Worm (Caenorhabditis elegans) whole organism, L1 larva: ENCODE measurements around the gene sox-4.

Source experiments
- C16A3.4 ChIP-seq: fragments of 150-350 bp; optimal IDR thresholded peaks from 2 replicates; lab custom pipeline; 2014; ENCODE audit warnings: missing biosample characterization, missing genetic modification characterization
- aly-2 ChIP-seq: fragments of 150-350 bp; optimal IDR thresholded peaks from 2 replicates; lab custom pipeline; 2014; ENCODE audit warnings: missing biosample characterization, missing genetic modification characterization
- ama-1 ChIP-seq: fragments of 150-350 bp; optimal IDR thresholded peaks from 2 replicates; lab custom pipeline; 2014
- blmp-1 ChIP-seq: fragments of 150-350 bp; optimal IDR thresholded peaks from 2 replicates; lab custom pipeline; 2014; ENCODE audit warnings: missing biosample characterization, missing genetic modification characterization
- ceh-8 ChIP-seq: fragments of 200-800 bp; sonication (Bioruptor generic); optimal IDR thresholded peaks from 2 replicates; lab custom pipeline; 2018; ENCODE audit warnings: mild to moderate bottlenecking, missing genetic modification characterization, moderate library complexity, missing compliant biosample characterization
- dsc-1 ChIP-seq: sonication (generic microtip); optimal IDR thresholded peaks from 2 replicates; lab custom pipeline; 2016; ENCODE audit warnings: mild to moderate bottlenecking, missing genetic modification characterization, missing compliant biosample characterization
- efl-1 ChIP-seq, 4 experiments: fragments of 150-350 bp; optimal IDR thresholded peaks in 3 of 4; peaks in 1 of 4; 1 replicate in 1 of 4; 2 replicates in 3 of 4; lab custom pipeline; 2014; ENCODE audit warnings: missing biosample characterization in 2 of 4, missing genetic modification characterization in 2 of 4, missing genetic modification reagents in 2 of 4
- efl-3 ChIP-seq: fragments of 200-800 bp; sonication (Bioruptor generic); optimal IDR thresholded peaks from 2 replicates; lab custom pipeline; 2018; ENCODE audit warnings: mild to moderate bottlenecking, missing genetic modification characterization, missing compliant biosample characterization
- egl-27 ChIP-seq, 2 experiments: fragments of 150-350 bp in 1 of 2; sonication (generic microtip); optimal IDR thresholded peaks; 3 replicates each; lab custom pipeline; 2017 to 2018; ENCODE audit warnings: missing biosample characterization in 2 of 2, missing genetic modification characterization in 2 of 2, missing genetic modification reagents in 2 of 2
- elt-3 ChIP-seq, 6 experiments: fragments of 150-350 bp in 1 of 6; sonication (generic microtip); optimal IDR thresholded peaks; 2 replicates each; lab custom pipeline; 2017 to 2018; ENCODE audit warnings: missing biosample characterization in 6 of 6, missing genetic modification characterization in 6 of 6, inconsistent platforms in 1 of 6
- fkh-4 ChIP-seq: sonication (generic microtip); optimal IDR thresholded peaks from 2 replicates; lab custom pipeline; 2016; ENCODE audit warnings: missing compliant biosample characterization, missing genetic modification characterization, borderline replicate concordance
- grh-1 ChIP-seq: fragments of 200-800 bp; sonication (Bioruptor generic); IDR thresholded peaks from 2 replicates; pipeline ENCODE4 v1.3.6; 2022; ENCODE audit warnings: missing genetic modification reagents, missing genetic modification characterization, missing compliant biosample characterization
- hlh-4 ChIP-seq: sonication (generic microtip); optimal IDR thresholded peaks from 2 replicates; lab custom pipeline; 2016; ENCODE audit warnings: mild to moderate bottlenecking, missing genetic modification characterization, missing compliant biosample characterization
- jun-1 ChIP-seq: fragments of 150-350 bp; optimal IDR thresholded peaks from 2 replicates; lab custom pipeline; 2014; ENCODE audit warnings: missing biosample characterization, missing genetic modification reagents, missing genetic modification characterization
- lin-14 ChIP-seq: fragments of 200-800 bp; sonication (Bioruptor generic); optimal IDR thresholded peaks from 2 replicates; lab custom pipeline; 2018; ENCODE audit warnings: mild to moderate bottlenecking, missing genetic modification characterization, moderate library complexity, missing compliant biosample characterization
- lin-35 ChIP-seq, 2 experiments: fragments of 150-350 bp; optimal IDR thresholded peaks; 2 replicates each; lab custom pipeline; 2014; ENCODE audit warnings: missing biosample characterization in 2 of 2, missing genetic modification characterization in 2 of 2, missing genetic modification reagents in 2 of 2
- lir-3 ChIP-seq: sonication (generic microtip); optimal IDR thresholded peaks from 2 replicates; lab custom pipeline; 2016; ENCODE audit warnings: mild to moderate bottlenecking, missing genetic modification characterization, moderate library complexity, missing compliant biosample characterization; ENCODE audit not compliant: poor library complexity
- mab-9 ChIP-seq: fragments of 200-800 bp; sonication (Bioruptor generic); IDR thresholded peaks from 2 replicates; pipeline ENCODE4 v1.3.6; 2022; ENCODE audit warnings: missing genetic modification reagents, missing genetic modification characterization, missing compliant biosample characterization
- mdl-1 ChIP-seq, 2 experiments: fragments of 150-350 bp; optimal IDR thresholded peaks; 2 replicates each; lab custom pipeline; 2014 to 2017; ENCODE audit warnings: missing biosample characterization in 2 of 2, missing genetic modification characterization in 2 of 2, inconsistent platforms in 1 of 2
- nhr-11 ChIP-seq: fragments of 150-350 bp; optimal IDR thresholded peaks from 2 replicates; lab custom pipeline; 2014; ENCODE audit warnings: missing biosample characterization, missing genetic modification characterization
- nhr-19 ChIP-seq: fragments of 200-800 bp; sonication (Bioruptor generic); conservative IDR thresholded peaks from 2 replicates; pipeline ENCODE4 v1.3.6; 2022; ENCODE audit warnings: missing genetic modification characterization, missing compliant biosample characterization
- nhr-20 ChIP-seq: sonication (generic microtip); optimal IDR thresholded peaks from 2 replicates; lab custom pipeline; 2016; ENCODE audit warnings: mild to moderate bottlenecking, missing genetic modification characterization, missing compliant biosample characterization
- nhr-47 ChIP-seq: sonication (generic microtip); optimal IDR thresholded peaks from 2 replicates; lab custom pipeline; 2016; ENCODE audit warnings: mild to moderate bottlenecking, missing genetic modification characterization, moderate library complexity, missing compliant biosample characterization
- nhr-71 ChIP-seq: sonication (generic microtip); optimal IDR thresholded peaks from 2 replicates; lab custom pipeline; 2016; ENCODE audit warnings: mild to moderate bottlenecking, missing genetic modification characterization, moderate library complexity, missing compliant biosample characterization
- nhr-76 ChIP-seq: sonication (generic microtip); optimal IDR thresholded peaks from 2 replicates; lab custom pipeline; 2017; ENCODE audit warnings: missing biosample characterization, missing genetic modification characterization
- nhr-77 ChIP-seq: fragments of 150-350 bp; optimal IDR thresholded peaks from 2 replicates; lab custom pipeline; 2014; ENCODE audit warnings: missing biosample characterization, missing genetic modification characterization
- nhr-85 ChIP-seq: sonication (generic microtip); peaks from one replicate; lab custom pipeline; 2016; ENCODE audit warnings: missing genetic modification characterization, inconsistent platforms, missing compliant biosample characterization
- nhr-90 ChIP-seq: sonication (generic microtip); optimal IDR thresholded peaks from 2 replicates; lab custom pipeline; 2016; ENCODE audit warnings: mild to moderate bottlenecking, missing genetic modification characterization, missing compliant biosample characterization; ENCODE audit not compliant: poor library complexity
- pag-3 ChIP-seq: sonication (generic microtip); optimal IDR thresholded peaks from 2 replicates; lab custom pipeline; 2017; ENCODE audit warnings: missing genetic modification characterization, mild to moderate bottlenecking, missing compliant biosample characterization, antibody characterized with exemption, borderline replicate concordance; ENCODE audit not compliant: insufficient read depth
- rnt-1 ChIP-seq: sonication (generic microtip); optimal IDR thresholded peaks from 2 replicates; lab custom pipeline; 2016; ENCODE audit warnings: mild to moderate bottlenecking, missing genetic modification characterization, moderate library complexity, missing compliant biosample characterization
- snpc-4 ChIP-seq: fragments of 150-350 bp; optimal IDR thresholded peaks from 2 replicates; lab custom pipeline; 2014; ENCODE audit warnings: missing biosample characterization, missing genetic modification characterization
- snu-23 ChIP-seq: sonication (generic microtip); optimal IDR thresholded peaks from 2 replicates; lab custom pipeline; 2016; ENCODE audit warnings: missing genetic modification characterization, missing compliant biosample characterization
- swsn-7 ChIP-seq: sonication (generic microtip); optimal IDR thresholded peaks from 2 replicates; lab custom pipeline; 2016; ENCODE audit warnings: missing genetic modification characterization, missing compliant biosample characterization
- tbx-2 ChIP-seq: sonication (generic microtip); optimal IDR thresholded peaks from 2 replicates; lab custom pipeline; 2016; ENCODE audit warnings: missing genetic modification characterization, missing compliant biosample characterization
- unc-130 ChIP-seq: fragments of 150-350 bp; optimal IDR thresholded peaks from 2 replicates; lab custom pipeline; 2017; ENCODE audit warnings: missing biosample characterization, missing genetic modification characterization, inconsistent platforms
- unc-30 ChIP-seq: sonication (generic microtip); optimal IDR thresholded peaks from 2 replicates; lab custom pipeline; 2017; ENCODE audit warnings: missing biosample characterization, missing genetic modification characterization
- unc-62 ChIP-seq: fragments of 150-350 bp; optimal IDR thresholded peaks from 2 replicates; lab custom pipeline; 2014; ENCODE audit warnings: missing biosample characterization, missing genetic modification reagents, missing genetic modification characterization
- unc-98 ChIP-seq: fragments of 200-800 bp; sonication (Bioruptor generic); IDR thresholded peaks from 2 replicates; pipeline ENCODE4 v1.3.6; 2022; ENCODE audit warnings: missing genetic modification characterization, missing compliant biosample characterization
- vab-15 ChIP-seq: sonication (generic microtip); optimal IDR thresholded peaks from 2 replicates; lab custom pipeline; 2017; ENCODE audit warnings: missing genotype, mild to moderate bottlenecking, missing genetic modification characterization, missing compliant biosample characterization
- xbp-1 ChIP-seq: sonication (generic microtip); optimal IDR thresholded peaks from 2 replicates; lab custom pipeline; 2016; ENCODE audit warnings: missing genetic modification characterization, missing compliant biosample characterization
- zip-4 ChIP-seq: fragments of 200-800 bp; sonication (Bioruptor generic); optimal IDR thresholded peaks from 2 replicates; lab custom pipeline; 2018; ENCODE audit warnings: mild to moderate bottlenecking, missing genetic modification characterization, moderate library complexity, missing compliant biosample characterization

sox-4 gene

ce11 chrX:3492431-3492830, 16.4 kb downstream of the sox-4 start:
- TF ChIP-seq blmp-1: peak; percentile 29
- TF ChIP-seq efl-1 (optimal IDR thresholded peaks at IDR 0.05; lab: Kevin White, UChicago): no peak
- peak in 1 of 2 experiments; percentile 73 for TF ChIP-seq efl-1 (GFP tag; optimal IDR thresholded peaks at IDR 0.05 in 1 of 2; lab: Kevin White, UChicago)
- no peak for TF ChIP-seq xbp-1
- TF ChIP-seq grh-1 (GFP tag; lab: Robert Waterston, UW): 0 out of 2 replicates have a peak, but pooled peaks have one; percentile 25
- TF ChIP-seq nhr-77 (tag; lab: Kevin White, UChicago): no peak
- TF ChIP-seq aly-2 (tag; lab: Kevin White, UChicago): no peak
- TF ChIP-seq zip-4 (GFP tag; lab: Kevin White, UChicago): no peak
- TF ChIP-seq nhr-19 (GFP tag; lab: Robert Waterston, UW): no peak
- TF ChIP-seq nhr-85 (tag; lab: Kevin White, UChicago): peak; percentile 10
- no peak for TF ChIP-seq fkh-4 (tag; lab: Kevin White, UChicago)
- peak; percentile 44 for TF ChIP-seq tbx-2 (tag; lab: Kevin White, UChicago)
- no peak for TF ChIP-seq lir-3
- TF ChIP-seq nhr-76 (tag; lab: Kevin White, UChicago): no peak
- no peak for TF ChIP-seq C16A3.4 (tag; lab: Kevin White, UChicago)
- no peak for TF ChIP-seq unc-130 (tag; lab: Kevin White, UChicago)
- no peak for TF ChIP-seq unc-62
- no peak for TF ChIP-seq lin-35 (GFP tag; optimal IDR thresholded peaks at IDR 0.05; lab: Kevin White, UChicago)
- TF ChIP-seq lin-14 (GFP tag; lab: Kevin White, UChicago): peak; percentile 4
- no peak for TF ChIP-seq ceh-8 (GFP tag; lab: Kevin White, UChicago)
- peak; percentile 24 for TF ChIP-seq nhr-90 (tag; lab: Kevin White, UChicago)
- TF ChIP-seq elt-3 (tag; optimal IDR thresholded peaks at IDR 0.05; lab: Kevin White, UChicago): peak in 4 of 6 experiments; percentile 21 to 44 (median 36)
- no peak for TF ChIP-seq nhr-47
- peak; percentile 26 for TF ChIP-seq nhr-71 (tag; lab: Kevin White, UChicago)
- TF ChIP-seq snu-23 (GFP tag; lab: Kevin White, UChicago): peak; percentile 7
- peak; percentile 57 for TF ChIP-seq nhr-20 (tag; lab: Kevin White, UChicago)

ce11 chrX:3488993-3489392, 19.8 kb downstream of the sox-4 start, which contains the start of gene C12D12.3:
Gene C12D12.3, plus strand, starts transcription at chrX:3489293.
- TF ChIP-seq mab-9: no peak
- TF ChIP-seq zip-4 (GFP tag; lab: Kevin White, UChicago): no peak
- TF ChIP-seq ama-1 (lab: Kevin White, UChicago): no peak
- no peak for TF ChIP-seq unc-30 (tag; lab: Kevin White, UChicago)
- TF ChIP-seq egl-27 (tag; optimal IDR thresholded peaks at IDR 0.05; lab: Kevin White, UChicago): no peak
- TF ChIP-seq efl-3 (GFP tag; lab: Kevin White, UChicago): no peak
- TF ChIP-seq nhr-47: no peak
- TF ChIP-seq grh-1 (GFP tag; lab: Robert Waterston, UW): no peak
- TF ChIP-seq nhr-71 (tag; lab: Kevin White, UChicago): no peak
- no peak for TF ChIP-seq swsn-7 (tag; lab: Kevin White, UChicago)
- no peak for TF ChIP-seq jun-1 (tag; lab: Kevin White, UChicago)
- no peak for TF ChIP-seq unc-98
- TF ChIP-seq mdl-1 (tag; optimal IDR thresholded peaks at IDR 0.05; lab: Kevin White, UChicago): no peak
- TF ChIP-seq lin-14 (GFP tag; lab: Kevin White, UChicago): no peak
- TF ChIP-seq nhr-11: no peak
- no peak for TF ChIP-seq snpc-4 (tag; lab: Kevin White, UChicago)

- peak; percentile 11 for TF ChIP-seq rnt-1 (tag; lab: Kevin White, UChicago)
- no peak for TF ChIP-seq unc-62
- no peak for TF ChIP-seq unc-98
- TF ChIP-seq fkh-4 (tag; lab: Kevin White, UChicago): peak; percentile 22
- TF ChIP-seq nhr-19 (GFP tag; lab: Robert Waterston, UW): no peak
- TF ChIP-seq hlh-4 (tag; lab: Kevin White, UChicago): no peak
- TF ChIP-seq pag-3 (tag; lab: Kevin White, UChicago): peak; percentile 83
- no peak for TF ChIP-seq vab-15 (tag; lab: Kevin White, UChicago)
- TF ChIP-seq lin-14 (GFP tag; lab: Kevin White, UChicago): no peak
- peak; percentile 82 for TF ChIP-seq dsc-1
Observed at ce11 chrX:3488074-3488688, 20.6 kb downstream of the sox-4 start.
